Fruit fly (Drosophila melanogaster): ENCODE results near the gene Nplp4.

The Nplp4 gene

dm6 chr2L:1987434-1988191 lies 20.6 kb upstream of the Nplp4 start, which contains the start of gene Got2 (continued):
- TF ChIP-seq Ets97D (GFP tag; optimal IDR thresholded peaks at IDR 0.05): no peak
- TF ChIP-seq sima (GFP tag; optimal IDR thresholded peaks at IDR 0.05): no peak
- TF ChIP-seq H2.0 (GFP tag; IDR thresholded peaks at IDR 0.05): peak; percentile 40; the same call in 1 of the 2 replicates
- TF ChIP-seq Dll (GFP tag; IDR thresholded peaks at IDR 0.05; ENCODE audit: partially characterized antibody): peak; percentile 82
- peak; percentile 89 for TF ChIP-seq sr (GFP tag; IDR thresholded peaks at IDR 0.05)
- TF ChIP-seq CG6689 (GFP tag; IDR thresholded peaks at IDR 0.05): peak; percentile 11; the same call in 1 of the 2 replicates
- peak; percentile 3 for TF ChIP-seq Dp (GFP tag; optimal IDR thresholded peaks at IDR 0.05)
- no peak for TF ChIP-seq CG14441 (GFP tag; IDR thresholded peaks at IDR 0.05)
- peak; percentile 23 for TF ChIP-seq CG10209 (GFP tag; optimal IDR thresholded peaks at IDR 0.05)
- TF ChIP-seq CG6175 (GFP tag; IDR thresholded peaks at IDR 0.05): 0 out of 3 replicates have a peak, but pooled peaks have one; percentile 22
- TF ChIP-seq Ssrp (tag; optimal IDR thresholded peaks at IDR 0.05): peak; percentile 13
- TF ChIP-seq CG13287 (GFP tag; IDR thresholded peaks at IDR 0.05; ENCODE audit: partially characterized antibody): peak; percentile 93
- TF ChIP-seq Atf-2 (GFP tag; optimal IDR thresholded peaks at IDR 0.05): no peak
- TF ChIP-seq Hr78 (GFP tag; optimal IDR thresholded peaks at IDR 0.05): peak in 1 of 2 experiments; percentile 83

- TF ChIP-seq fd102C (GFP tag; optimal IDR thresholded peaks at IDR 0.05) (no peak), Sox100B (GFP tag; optimal IDR thresholded peaks at IDR 0.05) (no peak), ase (GFP tag; IDR thresholded peaks at IDR 0.05) (no peak), jigr1 (GFP tag; IDR thresholded peaks at IDR 0.05) (no peak), tin (GFP tag; optimal IDR thresholded peaks at IDR 0.05) (no peak), CrebB (tag; optimal IDR thresholded peaks at IDR 0.05) (no peak), CG6765 (GFP tag; optimal IDR thresholded peaks at IDR 0.05) (no peak), corto (GFP tag; optimal IDR thresholded peaks at IDR 0.05) (no peak), pb (GFP tag; optimal IDR thresholded peaks at IDR 0.05) (no peak), CG12299 (tag; optimal IDR thresholded peaks at IDR 0.05) (no peak), chn (GFP tag; optimal IDR thresholded peaks at IDR 0.05) (no peak), so (GFP tag; IDR thresholded peaks at IDR 0.05) (0 out of 3 replicates have a peak, but pooled peaks have one; percentile 31), CG32532 (GFP tag; IDR thresholded peaks at IDR 0.05) (no peak), shn (GFP tag; optimal IDR thresholded peaks at IDR 0.05) (no peak), MBD-R2 (GFP tag; IDR thresholded peaks at IDR 0.05) (peak; percentile 7; the same call in 1 of the 2 replicates), mirr (GFP tag; optimal IDR thresholded peaks at IDR 0.05) (no peak), hth (optimal IDR thresholded peaks at IDR 0.05) (no peak), Ets65A (GFP tag) (peak; percentile 32), CG18476 (GFP tag; optimal IDR thresholded peaks at IDR 0.05) (no peak), ci (GFP tag; IDR thresholded peaks at IDR 0.05) (0 out of 3 replicates have a peak, but pooled peaks have one; percentile 28), CG12744 (GFP tag; optimal IDR thresholded peaks at IDR 0.05) (no peak), CG15269 (tag; optimal IDR thresholded peaks at IDR 0.05) (no peak), row (GFP tag; IDR thresholded peaks at IDR 0.05) (no peak), Gug (GFP tag; IDR thresholded peaks at IDR 0.05) (0 out of 4 replicates have a peak, but pooled peaks have one; percentile 2), gt (GFP tag; IDR thresholded peaks at IDR 0.05) (no peak), CG6791 (GFP tag; IDR thresholded peaks at IDR 0.05; ENCODE audit: partially characterized antibody) (no peak), sens (GFP tag) (peak; percentile 23), Camta (GFP tag; optimal IDR thresholded peaks at IDR 0.05) (peak; percentile 5), cato (GFP tag; optimal IDR thresholded peaks at IDR 0.05; ENCODE audit: borderline replicate concordance) (no peak), Jarid2 (GFP tag; optimal IDR thresholded peaks at IDR 0.05) (peak; percentile 54), chinmo (GFP tag; IDR thresholded peaks at IDR 0.05; ENCODE audit: partially characterized antibody) (no peak), stwl (tag; optimal IDR thresholded peaks at IDR 0.05) (no peak), CG13775 (GFP tag; optimal IDR thresholded peaks at IDR 0.05) (no peak), Trl (optimal IDR thresholded peaks at IDR 0.05) (peak in 1 of 2 experiments; percentile 0), Trl (GFP tag; optimal IDR thresholded peaks at IDR 0.05) (no peak), croc (GFP tag; conservative IDR thresholded peaks at IDR 0.05) (no peak)
These were observed 20.0 kb upstream of the Nplp4 start, which contains the start of gene Npc2a for dm6 chr2L:1988192-1988561. Gene Npc2a, plus strand, starts transcription at chr2L:1988290.

Measured in whole organism, embryonic.